Worm (Caenorhabditis elegans): ENCODE measurements around the gene fbxb-11.

DNA sequence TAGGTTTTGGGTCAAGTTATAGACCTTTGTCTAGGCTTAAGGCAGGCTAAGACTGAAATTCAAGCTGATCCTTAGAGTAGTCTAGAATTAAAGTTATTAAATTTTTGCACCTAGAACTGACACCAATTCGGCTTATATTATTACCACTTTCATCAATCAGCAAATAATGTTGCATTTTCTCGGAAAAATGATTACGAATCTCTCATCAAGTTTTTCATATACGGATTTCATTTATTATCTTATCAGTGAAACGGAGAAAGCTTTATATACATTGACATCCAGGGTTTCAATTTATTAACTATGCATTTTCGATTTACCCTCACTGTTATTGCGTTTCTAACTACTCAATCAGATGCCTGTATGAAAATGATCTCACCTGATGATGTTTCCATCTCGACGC is 16.8 kb downstream of the fbxb-11 start, which contains the start of gene K07G6.1:
- TF ChIP-seq pha-4 (GFP tag; IDR thresholded peaks at IDR 0.05) (no peak), pha-4 (tag; optimal IDR thresholded peaks at IDR 0.05) (no peak), R02D3.7 (tag; optimal IDR thresholded peaks at IDR 0.05) (no peak), lin-13 (GFP tag; optimal IDR thresholded peaks at IDR 0.05) (no peak)

All from whole organism, L4 larva.